Worm (Caenorhabditis elegans) whole organism, L2 larva: ENCODE data around the gene Y62H9A.16.
A peak's percentile ranks its signal among the peaks of the same experiment; 100 is the strongest.

Experiments used
- C34F6.9 ChIP-seq: fragments of 150-350 bp; optimal IDR thresholded peaks from 2 replicates; lab custom pipeline; 2014; ENCODE audit warnings: missing biosample characterization, missing genetic modification characterization
- F13H6.1 ChIP-seq: sonication (generic microtip); optimal IDR thresholded peaks from 2 replicates; lab custom pipeline; 2016; ENCODE audit warnings: missing genetic modification characterization, missing compliant biosample characterization
- R02D3.7 ChIP-seq: fragments of 150-350 bp; optimal IDR thresholded peaks from 2 replicates; lab custom pipeline; 2014; ENCODE audit warnings: missing biosample characterization, missing genetic modification characterization
- Y55F3AM.14 ChIP-seq: fragments of 200-800 bp; sonication (Bioruptor generic); optimal IDR thresholded peaks from 2 replicates; lab custom pipeline; 2018; ENCODE audit warnings: mild to moderate bottlenecking, missing genetic modification characterization, missing compliant biosample characterization
- alr-1 ChIP-seq: fragments of 150-350 bp; optimal IDR thresholded peaks from 2 replicates; lab custom pipeline; 2014; ENCODE audit warnings: missing biosample characterization, missing genetic modification characterization
- aly-2 ChIP-seq: fragments of 150-350 bp; optimal IDR thresholded peaks from 2 replicates; lab custom pipeline; 2014; ENCODE audit warnings: missing biosample characterization, missing genetic modification characterization
- blmp-1 ChIP-seq: sonication (generic microtip); optimal IDR thresholded peaks from 2 replicates; lab custom pipeline; 2017; ENCODE audit warnings: missing genetic modification characterization, mild to moderate bottlenecking, missing compliant biosample characterization, antibody characterized with exemption, moderate library complexity; ENCODE audit not compliant: insufficient read depth
- ceh-16 ChIP-seq: fragments of 150-350 bp; optimal IDR thresholded peaks from 2 replicates; lab custom pipeline; 2014; ENCODE audit warnings: missing biosample characterization, missing genetic modification characterization
- ceh-82 ChIP-seq: fragments of 150-350 bp; optimal IDR thresholded peaks from 2 replicates; lab custom pipeline; 2014; ENCODE audit warnings: missing biosample characterization, missing genetic modification characterization
- crh-2 ChIP-seq: sonication (generic microtip); optimal IDR thresholded peaks from 2 replicates; lab custom pipeline; 2017; ENCODE audit warnings: missing biosample characterization, missing genetic modification characterization
- dmd-4 ChIP-seq: sonication (generic microtip); optimal IDR thresholded peaks from 2 replicates; lab custom pipeline; 2017; ENCODE audit warnings: missing biosample characterization, missing genetic modification characterization
- egl-27 ChIP-seq: sonication (generic microtip); optimal IDR thresholded peaks from 3 replicates; lab custom pipeline; 2017; ENCODE audit warnings: missing biosample characterization, missing genetic modification reagents, missing genetic modification characterization
- elt-1 ChIP-seq: fragments of 150-350 bp; optimal IDR thresholded peaks from 2 replicates; lab custom pipeline; 2014; ENCODE audit warnings: missing biosample characterization, missing genetic modification characterization
- elt-3 ChIP-seq: sonication (generic microtip); optimal IDR thresholded peaks from 2 replicates; lab custom pipeline; 2017; ENCODE audit warnings: missing biosample characterization, missing genetic modification characterization
- fos-1 ChIP-seq: fragments of 150-350 bp; optimal IDR thresholded peaks from 2 replicates; lab custom pipeline; 2014; ENCODE audit warnings: missing biosample characterization, missing genetic modification characterization
- lin-11 ChIP-seq: fragments of 150-350 bp; sonication (generic microtip); optimal IDR thresholded peaks from 2 replicates; lab custom pipeline; 2014; ENCODE audit warnings: missing biosample characterization, missing genetic modification characterization, inconsistent platforms, mixed read lengths
- lin-13 ChIP-seq: fragments of 150-350 bp; optimal IDR thresholded peaks from 2 replicates; lab custom pipeline; 2014; ENCODE audit warnings: missing biosample characterization, missing genetic modification reagents, missing genetic modification characterization
- lin-39 ChIP-seq: fragments of 150-350 bp; optimal IDR thresholded peaks from 2 replicates; lab custom pipeline; 2014; ENCODE audit warnings: missing biosample characterization, missing genetic modification reagents, missing genetic modification characterization
- lsy-2 ChIP-seq, 2 experiments: fragments of 150-350 bp in 1 of 2; sonication (generic microtip) in 1 of 2; optimal IDR thresholded peaks; 2 replicates each; lab custom pipeline; 2014 to 2017; ENCODE audit warnings: missing biosample characterization in 2 of 2, missing genetic modification characterization in 2 of 2
- mbf-1 ChIP-seq: sonication (generic microtip); optimal IDR thresholded peaks from 2 replicates; lab custom pipeline; 2017; ENCODE audit warnings: missing biosample characterization, missing genetic modification characterization
- mdl-1 ChIP-seq, 2 experiments: fragments of 150-350 bp in 1 of 2; sonication (generic microtip) in 1 of 2; optimal IDR thresholded peaks; 2 replicates each; lab custom pipeline; 2017; ENCODE audit warnings: missing biosample characterization in 2 of 2, missing genetic modification characterization in 2 of 2
- nhr-10 ChIP-seq: sonication (generic microtip); optimal IDR thresholded peaks from 2 replicates; lab custom pipeline; 2017; ENCODE audit warnings: missing biosample characterization, missing genetic modification characterization
- nhr-11 ChIP-seq: fragments of 150-350 bp; optimal IDR thresholded peaks from 2 replicates; lab custom pipeline; 2014; ENCODE audit warnings: missing biosample characterization, missing genetic modification characterization
- nhr-12 ChIP-seq: fragments of 150-350 bp; optimal IDR thresholded peaks from 2 replicates; lab custom pipeline; 2014; ENCODE audit warnings: missing biosample characterization, missing genetic modification characterization
- nhr-129 ChIP-seq: fragments of 150-350 bp; optimal IDR thresholded peaks from 2 replicates; lab custom pipeline; 2014; ENCODE audit warnings: missing biosample characterization, missing genetic modification characterization
- nhr-23 ChIP-seq: fragments of 150-350 bp; optimal IDR thresholded peaks from 2 replicates; lab custom pipeline; 2014; ENCODE audit warnings: missing biosample characterization, missing genetic modification reagents, missing genetic modification characterization
- nhr-237 ChIP-seq: fragments of 150-350 bp; optimal IDR thresholded peaks from 2 replicates; lab custom pipeline; 2014; ENCODE audit warnings: missing biosample characterization, missing genetic modification characterization
- nhr-25 ChIP-seq: fragments of 150-350 bp; sonication (generic microtip); optimal IDR thresholded peaks from 3 replicates; lab custom pipeline; 2014; ENCODE audit warnings: missing biosample characterization, missing genetic modification characterization
- nhr-6 ChIP-seq: fragments of 150-350 bp; optimal IDR thresholded peaks from 2 replicates; lab custom pipeline; 2014; ENCODE audit warnings: missing biosample characterization, missing genetic modification characterization
- nhr-77 ChIP-seq: fragments of 150-350 bp; optimal IDR thresholded peaks from 2 replicates; lab custom pipeline; 2014; ENCODE audit warnings: missing biosample characterization, missing genetic modification characterization
- peb-1 ChIP-seq: fragments of 150-350 bp; optimal IDR thresholded peaks from 2 replicates; lab custom pipeline; 2014; ENCODE audit warnings: missing biosample characterization, missing genetic modification characterization
- sem-4 ChIP-seq: fragments of 150-350 bp; optimal IDR thresholded peaks from 2 replicates; lab custom pipeline; 2014; ENCODE audit warnings: missing biosample characterization, missing genetic modification reagents, missing genetic modification characterization
- skn-1 ChIP-seq: sonication (generic microtip); optimal IDR thresholded peaks from 2 replicates; lab custom pipeline; 2017; ENCODE audit warnings: missing biosample characterization, missing genetic modification characterization
- sma-3 ChIP-seq: sonication (generic microtip); optimal IDR thresholded peaks from 2 replicates; lab custom pipeline; 2016; ENCODE audit warnings: missing genetic modification reagents, missing genetic modification characterization, missing compliant biosample characterization
- sma-9 ChIP-seq, 2 experiments: fragments of 150-350 bp in 1 of 2; sonication (generic microtip) in 1 of 2; optimal IDR thresholded peaks; 2 replicates each; lab custom pipeline; 2014 to 2016; ENCODE audit warnings: missing genetic modification characterization in 2 of 2, mild to moderate bottlenecking in 1 of 2, missing biosample characterization in 1 of 2, missing compliant biosample characterization in 1 of 2, missing genetic modification reagents in 1 of 2, moderate library complexity in 1 of 2
- snpc-4 ChIP-seq: fragments of 150-350 bp; optimal IDR thresholded peaks from 2 replicates; lab custom pipeline; 2014; ENCODE audit warnings: missing biosample characterization, missing genetic modification characterization
- unc-55 ChIP-seq: fragments of 150-350 bp; sonication (generic microtip); optimal IDR thresholded peaks from 3 replicates; lab custom pipeline; 2014; ENCODE audit warnings: missing biosample characterization, missing genetic modification reagents, missing genetic modification characterization
- unc-62 ChIP-seq: fragments of 150-350 bp; optimal IDR thresholded peaks from 2 replicates; lab custom pipeline; 2014; ENCODE audit warnings: missing biosample characterization, missing genetic modification reagents, missing genetic modification characterization
- zag-1 ChIP-seq: fragments of 150-350 bp; optimal IDR thresholded peaks from 2 replicates; lab custom pipeline; 2014; ENCODE audit warnings: missing biosample characterization, missing genetic modification characterization
- ztf-1 ChIP-seq: fragments of 200-800 bp; sonication (Bioruptor generic); conservative IDR thresholded peaks from 2 replicates; pipeline ENCODE4 v1.3.6; 2022; ENCODE audit warnings: missing genetic modification characterization, missing compliant biosample characterization
- ztf-4 ChIP-seq: fragments of 150-350 bp; optimal IDR thresholded peaks from 2 replicates; lab custom pipeline; 2014; ENCODE audit warnings: missing biosample characterization, missing genetic modification characterization

The Y62H9A.16 gene

ce11 chrX:11925243-11925642 lies 7.1 kb downstream of the Y62H9A.16 start:
- TF ChIP-seq sma-9 (GFP tag; optimal IDR thresholded peaks at IDR 0.05; lab: Kevin White, UChicago): peak; percentile 52
- no peak for TF ChIP-seq sma-9 (tag; optimal IDR thresholded peaks at IDR 0.05; lab: Kevin White, UChicago)
- peak; percentile 48 for TF ChIP-seq fos-1 (tag; lab: Kevin White, UChicago)
- no peak for TF ChIP-seq sma-3 (GFP tag; lab: Kevin White, UChicago)
- TF ChIP-seq, all 48 proteins: peak for 2

ce11 chrX:11927585-11927984 lies 9.5 kb downstream of the Y62H9A.16 start, which contains the start of gene F55G7.4:
TSS of gene F55G7.4 (plus strand) at chrX:11927885.
- TF ChIP-seq mdl-1 (tag; optimal IDR thresholded peaks at IDR 0.05; lab: Kevin White, UChicago) (no peak), sem-4 (tag; lab: Kevin White, UChicago) (no peak)

DNA sequence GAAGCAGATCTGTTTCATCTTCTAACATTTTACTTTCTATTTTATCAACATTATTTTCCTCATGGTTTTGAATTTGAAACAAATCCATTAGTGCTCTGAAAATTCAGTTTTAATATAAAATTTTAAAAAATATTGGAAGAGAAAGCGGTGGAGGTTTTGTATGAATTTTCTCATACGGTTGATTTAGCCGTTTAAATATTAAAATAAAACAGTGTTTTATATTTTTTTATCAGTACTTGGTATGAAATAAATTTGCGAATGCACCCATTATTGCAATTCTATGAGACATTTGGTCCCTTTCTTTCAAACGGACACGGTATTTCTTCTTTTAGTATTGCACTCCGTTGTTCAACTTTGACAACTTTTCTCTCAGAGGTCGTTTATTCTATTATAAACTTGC lies 13.5 kb downstream of the Y62H9A.16 start, which contains the start of gene dot-1.4:
Gene dot-1.4, minus strand, starts transcription at position 101 of the 400 bp plus-strand sequence.
- no peak for TF ChIP-seq sem-4 (tag; lab: Kevin White, UChicago)
- no peak for TF ChIP-seq ceh-82 (tag; lab: Kevin White, UChicago)
- no peak for TF ChIP-seq ztf-1 (GFP tag; lab: Robert Waterston, UW)
- no peak for TF ChIP-seq unc-62 (GFP tag; lab: Kevin White, UChicago)
- no peak for TF ChIP-seq ceh-16 (tag; lab: Kevin White, UChicago)
- TF ChIP-seq lin-39: no peak
- no peak for TF ChIP-seq nhr-77 (tag; lab: Kevin White, UChicago)
- no peak for TF ChIP-seq aly-2 (tag; lab: Kevin White, UChicago)
- no peak for TF ChIP-seq mdl-1 (tag; optimal IDR thresholded peaks at IDR 0.05; lab: Kevin White, UChicago)
- TF ChIP-seq ztf-4 (tag; lab: Kevin White, UChicago): no peak
- no peak for TF ChIP-seq fos-1 (tag; lab: Kevin White, UChicago)
- TF ChIP-seq lin-13: no peak
- TF ChIP-seq nhr-237 (tag; lab: Kevin White, UChicago): no peak

- TF ChIP-seq sma-3 (GFP tag; lab: Kevin White, UChicago) (no peak), nhr-10 (tag; lab: Kevin White, UChicago) (no peak), nhr-12 (no peak), ztf-1 (GFP tag; lab: Robert Waterston, UW) (no peak), nhr-6 (tag; lab: Kevin White, UChicago) (no peak)
Observed at ce11 chrX:11933547-11933946, 15.5 kb downstream of the Y62H9A.16 start.

ce11 chrX:11934933-11935332 lies 16.8 kb downstream of the Y62H9A.16 start:
- TF ChIP-seq alr-1 (tag; lab: Kevin White, UChicago) (no peak), ceh-82 (tag; lab: Kevin White, UChicago) (no peak), R02D3.7 (no peak), peb-1 (no peak), ztf-1 (GFP tag; lab: Robert Waterston, UW) (no peak), lin-11 (tag; lab: Kevin White, UChicago) (peak; percentile 43), blmp-1 (tag; lab: Kevin White, UChicago) (no peak), nhr-10 (tag; lab: Kevin White, UChicago) (no peak), zag-1 (tag; lab: Kevin White, UChicago) (peak; percentile 27), C34F6.9 (tag; lab: Kevin White, UChicago) (peak; percentile 7), unc-55 (peak; percentile 48), aly-2 (tag; lab: Kevin White, UChicago) (no peak), elt-3 (no peak), nhr-6 (tag; lab: Kevin White, UChicago) (no peak), lin-13 (peak; percentile 53), sem-4 (tag; lab: Kevin White, UChicago) (no peak), nhr-25 (tag; lab: Kevin White, UChicago) (no peak), nhr-77 (tag; lab: Kevin White, UChicago) (no peak), egl-27 (tag; lab: Kevin White, UChicago) (peak; percentile 20), dmd-4 (tag; lab: Kevin White, UChicago) (no peak), ztf-4 (tag; lab: Kevin White, UChicago) (no peak), nhr-23 (tag; lab: Kevin White, UChicago) (no peak), F13H6.1 (tag; lab: Kevin White, UChicago) (peak; percentile 30), sma-3 (GFP tag; lab: Kevin White, UChicago) (peak; percentile 36), Y55F3AM.14 (GFP tag; lab: Kevin White, UChicago) (no peak), elt-1 (tag; lab: Kevin White, UChicago) (no peak), fos-1 (tag; lab: Kevin White, UChicago) (peak; percentile 21), nhr-12 (no peak), mbf-1 (tag; lab: Kevin White, UChicago) (no peak), snpc-4 (tag; lab: Kevin White, UChicago) (no peak), sma-9 (GFP tag; optimal IDR thresholded peaks at IDR 0.05; lab: Kevin White, UChicago) (peak; percentile 60), sma-9 (tag; optimal IDR thresholded peaks at IDR 0.05; lab: Kevin White, UChicago) (no peak), unc-62 (GFP tag; lab: Kevin White, UChicago) (no peak), ceh-16 (tag; lab: Kevin White, UChicago) (no peak), nhr-129 (tag; lab: Kevin White, UChicago) (peak; percentile 58), nhr-11 (tag; lab: Kevin White, UChicago) (no peak), lin-39 (no peak), skn-1 (tag; lab: Kevin White, UChicago) (no peak), crh-2 (tag; lab: Kevin White, UChicago) (peak; percentile 26), lsy-2 (tag; optimal IDR thresholded peaks at IDR 0.05; lab: Kevin White, UChicago) (peak in 1 of 2 experiments; percentile 24)
